Worm (Caenorhabditis elegans): ENCODE results near the gene T11F8.5.
"Not testable (repeated sequence)": the region's sequence is repeated elsewhere in the genome, so short reads cannot be mapped to it uniquely, and the experiment has no call there.

ce11 chrIV:5491054-5491453 is 8.2 kb downstream of the T11F8.5 start, which contains the start of gene B0273.115:
- not testable (repeated sequence) for TF ChIP-seq pha-4 (tag; optimal IDR thresholded peaks at IDR 0.05); sox-4 (tag; optimal IDR thresholded peaks at IDR 0.05); ceh-24 (tag; optimal IDR thresholded peaks at IDR 0.05); ceh-19 (GFP tag; optimal IDR thresholded peaks at IDR 0.05); fkh-10 (GFP tag; optimal IDR thresholded peaks at IDR 0.05); Y22D7AL.16 (tag; optimal IDR thresholded peaks at IDR 0.05); unc-42 (tag; optimal IDR thresholded peaks at IDR 0.05)
